Fruit fly (Drosophila melanogaster) whole organism, adult: ENCODE data around the gene CG12236.

Experiments
- CG14711 ChIP-seq: fragments of 200-800 bp; sonication (Bioruptor generic); optimal IDR thresholded peaks from 2 replicates; lab custom pipeline; 2018; ENCODE audit warnings: missing biosample characterization, mild to moderate bottlenecking, missing genetic modification characterization, moderate library complexity
- CG33017 ChIP-seq: fragments of 200-800 bp; sonication (Bioruptor generic); optimal IDR thresholded peaks from 2 replicates; lab custom pipeline; 2018; ENCODE audit warnings: missing biosample characterization, mild to moderate bottlenecking, missing genetic modification characterization, moderate library complexity
- CG5204 ChIP-seq: fragments of 200-800 bp; sonication (Bioruptor generic); optimal IDR thresholded peaks from 2 replicates; lab custom pipeline; 2016; ENCODE audit warnings: missing biosample characterization, missing genetic modification characterization
- Crg-1 ChIP-seq: fragments of 200-800 bp; sonication (Bioruptor generic); optimal IDR thresholded peaks from 2 replicates; lab custom pipeline; 2016; ENCODE audit warnings: missing biosample characterization, missing genetic modification characterization
- Mnt ChIP-seq: fragments of 200-800 bp; sonication (Bioruptor generic); optimal IDR thresholded peaks from 2 replicates; lab custom pipeline; 2016; ENCODE audit warnings: missing biosample characterization, mild to moderate bottlenecking, missing genetic modification characterization
- bab1 ChIP-seq: fragments of 200-800 bp; sonication (Bioruptor generic); optimal IDR thresholded peaks from 3 replicates; lab custom pipeline; 2019; ENCODE audit warnings: missing biosample characterization, mild to moderate bottlenecking, missing genetic modification characterization, moderate library complexity
- cic ChIP-seq: fragments of 200-800 bp; sonication (Bioruptor generic); optimal IDR thresholded peaks from 2 replicates; lab custom pipeline; 2017; ENCODE audit warnings: missing biosample characterization, mild to moderate bottlenecking, missing genetic modification characterization, moderate library complexity
- kay ChIP-seq: fragments of 200-800 bp; sonication (Bioruptor generic); peaks from one replicate; lab custom pipeline; 2016; ENCODE audit warnings: missing biosample characterization, missing genetic modification characterization, borderline replicate concordance
- pad ChIP-seq: fragments of 200-800 bp; sonication (Bioruptor generic); optimal IDR thresholded peaks from 3 replicates; lab custom pipeline; 2017; ENCODE audit warnings: missing biosample characterization, missing genetic modification characterization, mild to moderate bottlenecking, moderate library complexity, missing genetic modification reagents
- tj ChIP-seq: fragments of 200-800 bp; sonication (Bioruptor generic); optimal IDR thresholded peaks from 3 replicates; lab custom pipeline; 2017; ENCODE audit warnings: missing biosample characterization, mild to moderate bottlenecking, missing genetic modification characterization, moderate library complexity

dm6 chrX:5923124-5923523 is 15.2 kb downstream of the CG12236 start:
- TF ChIP-seq kay (GFP tag; lab: Kevin White, UChicago) (no peak), bab1 (GFP tag; lab: Kevin White, UChicago) (no peak), CG33017 (no peak), CG14711 (tag; lab: Kevin White, UChicago) (no peak), Crg-1 (GFP tag; lab: Kevin White, UChicago) (no peak), pad (GFP tag; lab: Kevin White, UChicago) (no peak), tj (GFP tag; lab: Kevin White, UChicago) (no peak), Mnt (no peak), cic (GFP tag; lab: Kevin White, UChicago) (no peak), CG5204 (GFP tag; lab: Kevin White, UChicago) (no peak)
